Worm (Caenorhabditis elegans): ENCODE data around the gene T19B10.2.

ce11 chrV:11206467-11206866, 14.6 kb upstream of the T19B10.2 start:
- TF ChIP-seq blmp-1 (tag; optimal IDR thresholded peaks at IDR 0.05), result no peak
- no peak for TF ChIP-seq pha-4 (tag; optimal IDR thresholded peaks at IDR 0.05)
- TF ChIP-seq lin-13 (tag; optimal IDR thresholded peaks at IDR 0.05), result no peak
- TF ChIP-seq lsy-2 (tag; optimal IDR thresholded peaks at IDR 0.05), result no peak
- TF ChIP-seq unc-62 (GFP tag; optimal IDR thresholded peaks at IDR 0.05), result no peak
- no peak for TF ChIP-seq ham-2 (GFP tag; optimal IDR thresholded peaks at IDR 0.05)
- no peak for TF ChIP-seq cnd-1 (tag; optimal IDR thresholded peaks at IDR 0.05)
- TF ChIP-seq unc-39 (tag; optimal IDR thresholded peaks at IDR 0.05), result no peak
- no peak for TF ChIP-seq flh-1 (GFP tag; optimal IDR thresholded peaks at IDR 0.05)
- TF ChIP-seq nhr-237 (tag; optimal IDR thresholded peaks at IDR 0.05), result no peak
- no peak for TF ChIP-seq tbx-8 (GFP tag; optimal IDR thresholded peaks at IDR 0.05)
- no peak for TF ChIP-seq elt-1 (tag; optimal IDR thresholded peaks at IDR 0.05; ENCODE audit: borderline replicate concordance, insufficient read depth)
- no peak for TF ChIP-seq elt-3 (tag; optimal IDR thresholded peaks at IDR 0.05)

Data from whole organism, mixed stage, embryonic.